Worm (Caenorhabditis elegans): Measurements from ENCODE around the gene oig-2.

ce11 chrII:13004872-13005252 lies 3.1 kb downstream of the oig-2 start:
- TF ChIP-seq flt-1 (GFP tag; IDR thresholded peaks at IDR 0.05) (no peak), med-1 (GFP tag; optimal IDR thresholded peaks at IDR 0.05; ENCODE audit: insufficient read depth) (no peak), klf-2 (GFP tag; conservative IDR thresholded peaks at IDR 0.05) (no peak)

All from whole organism, midembryonic.